Fruit fly (Drosophila melanogaster): Measurements from ENCODE around the gene Cyp9f2.

DNA sequence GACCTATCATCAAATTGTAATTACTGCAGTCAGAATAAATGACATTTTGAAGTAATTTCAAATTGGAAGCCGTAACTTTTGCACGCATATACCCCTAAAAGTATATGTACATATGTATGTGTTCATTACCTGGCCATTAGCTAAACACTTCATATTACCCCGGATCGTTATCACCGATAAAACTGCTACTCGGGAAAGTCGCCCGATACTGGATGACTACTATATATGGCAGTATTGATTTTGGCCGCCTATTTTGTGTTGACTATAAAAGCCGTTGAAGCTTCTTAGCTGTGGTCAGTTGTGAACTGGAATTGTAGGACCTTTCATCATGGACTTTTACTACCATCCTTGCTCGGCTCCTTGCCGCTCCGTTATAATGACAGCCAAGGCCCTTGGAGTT is 26.1 kb downstream of the Cyp9f2 start, which contains the start of gene GstD8:
- TF ChIP-seq CG9948 (tag; optimal IDR thresholded peaks at IDR 0.05) (no peak), CG10348 (GFP tag; IDR thresholded peaks at IDR 0.05) (no peak), Pif1B (GFP tag; optimal IDR thresholded peaks at IDR 0.05) (no peak), CG12605 (GFP tag; IDR thresholded peaks at IDR 0.05) (no peak), CG17806 (tag; optimal IDR thresholded peaks at IDR 0.05) (no peak), CG8159 (tag; optimal IDR thresholded peaks at IDR 0.05) (no peak)

Measured in whole organism, pupa.